Worm (Caenorhabditis elegans): ENCODE results near the gene acdh-13.

ce11 chrIV:8451709-8452248 is 46.8 kb downstream of the acdh-13 start, which contains the start of gene eppl-1:
- TF ChIP-seq aptf-2 (GFP tag; conservative IDR thresholded peaks at IDR 0.05), result no peak
- TF ChIP-seq ceh-100 (GFP tag; IDR thresholded peaks at IDR 0.05), result no peak
- TF ChIP-seq attf-6 (GFP tag; IDR thresholded peaks at IDR 0.05), result no peak
- no peak for TF ChIP-seq nhr-90 (tag; optimal IDR thresholded peaks at IDR 0.05)
- no peak for TF ChIP-seq pbrm-1 (GFP tag; IDR thresholded peaks at IDR 0.05)
- no peak for TF ChIP-seq F57C9.4 (tag; optimal IDR thresholded peaks at IDR 0.05)
- no peak for TF ChIP-seq lag-1 (GFP tag; IDR thresholded peaks at IDR 0.05)
- no peak for TF ChIP-seq B0261.1 (tag; optimal IDR thresholded peaks at IDR 0.05)
- TF ChIP-seq snpc-4 (GFP tag; optimal IDR thresholded peaks at IDR 0.05), result no peak
- no peak for TF ChIP-seq snpc-4 (tag; optimal IDR thresholded peaks at IDR 0.05)
- TF ChIP-seq ccch-3 (GFP tag; optimal IDR thresholded peaks at IDR 0.05), result no peak
- TF ChIP-seq chd-7 (tag; optimal IDR thresholded peaks at IDR 0.05), result no peak

Data from whole organism, young adult.